Worm (Caenorhabditis elegans) whole organism, late embryonic: ENCODE data around the gene sre-48.

Experiments
- C08G9.2 ChIP-seq: sonication (generic microtip); optimal IDR thresholded peaks from 2 replicates; lab custom pipeline; 2016; ENCODE audit warnings: mild to moderate bottlenecking, missing genetic modification characterization, moderate library complexity, missing compliant biosample characterization
- F13H6.1 ChIP-seq: sonication (generic microtip); optimal IDR thresholded peaks from 2 replicates; lab custom pipeline; 2016; ENCODE audit warnings: missing genetic modification characterization, missing compliant biosample characterization
- K09A11.1 ChIP-seq: sonication (generic microtip); optimal IDR thresholded peaks from 2 replicates; lab custom pipeline; 2017; ENCODE audit warnings: antibody characterized with exemption, mild to moderate bottlenecking, missing genetic modification characterization, missing compliant biosample characterization; ENCODE audit not compliant: insufficient read depth
- ahr-1 ChIP-seq: sonication (generic microtip); optimal IDR thresholded peaks from 2 replicates; lab custom pipeline; 2016; ENCODE audit warnings: missing genetic modification characterization, missing compliant biosample characterization
- ama-1 ChIP-seq: fragments of 150-350 bp; optimal IDR thresholded peaks from 2 replicates; lab custom pipeline; 2014
- ceh-14 ChIP-seq: sonication (generic microtip); optimal IDR thresholded peaks from 2 replicates; lab custom pipeline; 2016; ENCODE audit warnings: missing genotype, missing genetic modification characterization, missing compliant biosample characterization
- ceh-18 ChIP-seq: sonication (generic microtip); optimal IDR thresholded peaks from 2 replicates; lab custom pipeline; 2016; ENCODE audit warnings: missing genetic modification characterization, missing compliant biosample characterization
- ceh-19 ChIP-seq: fragments of 200-800 bp; sonication (Bioruptor generic); optimal IDR thresholded peaks from 2 replicates; lab custom pipeline; 2018; ENCODE audit warnings: mild to moderate bottlenecking, missing genetic modification characterization, missing compliant biosample characterization
- ceh-2 ChIP-seq: sonication (generic microtip); optimal IDR thresholded peaks from 2 replicates; lab custom pipeline; 2016; ENCODE audit warnings: missing genotype, missing genetic modification characterization, missing compliant biosample characterization
- ceh-24 ChIP-seq: sonication (generic microtip); optimal IDR thresholded peaks from 2 replicates; lab custom pipeline; 2016; ENCODE audit warnings: mild to moderate bottlenecking, missing genetic modification characterization, missing compliant biosample characterization
- ceh-30 ChIP-seq: fragments of 150-350 bp; optimal IDR thresholded peaks from 2 replicates; lab custom pipeline; 2014; ENCODE audit warnings: missing biosample characterization, missing genetic modification characterization
- ceh-31 ChIP-seq: sonication (generic microtip); optimal IDR thresholded peaks from 2 replicates; lab custom pipeline; 2016; ENCODE audit warnings: missing genetic modification characterization, missing compliant biosample characterization
- ceh-34 ChIP-seq: sonication (generic microtip); optimal IDR thresholded peaks from 2 replicates; lab custom pipeline; 2016; ENCODE audit warnings: mild to moderate bottlenecking, missing genetic modification characterization, missing compliant biosample characterization
- ceh-48 ChIP-seq: sonication (generic microtip); optimal IDR thresholded peaks from 2 replicates; lab custom pipeline; 2016; ENCODE audit warnings: missing genetic modification characterization, inconsistent platforms, missing compliant biosample characterization
- dmd-4 ChIP-seq: sonication (generic microtip); optimal IDR thresholded peaks from 2 replicates; lab custom pipeline; 2016; ENCODE audit warnings: borderline replicate concordance, missing genetic modification characterization, missing compliant biosample characterization
- dve-1 ChIP-seq: sonication (generic microtip); optimal IDR thresholded peaks from 2 replicates; lab custom pipeline; 2017; ENCODE audit warnings: antibody characterized with exemption, mild to moderate bottlenecking, missing genetic modification characterization, missing compliant biosample characterization
- elt-2 ChIP-seq: sonication (generic microtip); optimal IDR thresholded peaks from 2 replicates; lab custom pipeline; 2016; ENCODE audit warnings: missing genetic modification reagents, missing genetic modification characterization, missing compliant biosample characterization
- elt-4 ChIP-seq: sonication (generic microtip); optimal IDR thresholded peaks from 2 replicates; lab custom pipeline; 2016; ENCODE audit warnings: missing genetic modification characterization, missing compliant biosample characterization
- ets-4 ChIP-seq: sonication (generic microtip); optimal IDR thresholded peaks from 2 replicates; lab custom pipeline; 2016; ENCODE audit warnings: missing genetic modification characterization, missing compliant biosample characterization
- eyg-1 ChIP-seq: sonication (generic microtip); optimal IDR thresholded peaks from 2 replicates; lab custom pipeline; 2016; ENCODE audit warnings: missing genotype, missing genetic modification characterization, missing compliant biosample characterization
- fax-1 ChIP-seq: sonication (generic microtip); optimal IDR thresholded peaks from 2 replicates; lab custom pipeline; 2016; ENCODE audit warnings: missing genotype, missing genetic modification characterization, missing compliant biosample characterization
- hlh-13 ChIP-seq: fragments of 200-800 bp; sonication (Bioruptor generic); optimal IDR thresholded peaks from 2 replicates; lab custom pipeline; 2018; ENCODE audit warnings: mild to moderate bottlenecking, missing genetic modification characterization, missing compliant biosample characterization
- hlh-15 ChIP-seq: sonication (generic microtip); optimal IDR thresholded peaks from 2 replicates; lab custom pipeline; 2016; ENCODE audit warnings: missing genetic modification characterization, missing compliant biosample characterization
- hlh-30 ChIP-seq: sonication (generic microtip); optimal IDR thresholded peaks from 2 replicates; lab custom pipeline; 2017; ENCODE audit warnings: antibody characterized with exemption, missing genetic modification characterization, missing compliant biosample characterization; ENCODE audit not compliant: insufficient read depth
- hlh-6 ChIP-seq: sonication (generic microtip); optimal IDR thresholded peaks from 2 replicates; lab custom pipeline; 2016; ENCODE audit warnings: missing genotype, missing genetic modification characterization, missing compliant biosample characterization
- hlh-8 ChIP-seq: sonication (generic microtip); optimal IDR thresholded peaks from 2 replicates; lab custom pipeline; 2016; ENCODE audit warnings: missing genotype, missing genetic modification characterization, missing compliant biosample characterization
- lin-11 ChIP-seq: fragments of 200-800 bp; sonication (Bioruptor generic); optimal IDR thresholded peaks from 2 replicates; lab custom pipeline; 2018; ENCODE audit warnings: mild to moderate bottlenecking, missing genetic modification characterization, missing compliant biosample characterization
- mec-3 ChIP-seq: sonication (generic microtip); optimal IDR thresholded peaks from 2 replicates; lab custom pipeline; 2016; ENCODE audit warnings: borderline replicate concordance, missing genetic modification characterization, missing compliant biosample characterization
- odd-2 ChIP-seq: sonication (generic microtip); optimal IDR thresholded peaks from 2 replicates; lab custom pipeline; 2017; ENCODE audit warnings: antibody characterized with exemption, mild to moderate bottlenecking, missing genetic modification characterization, missing compliant biosample characterization
- pat-9 ChIP-seq: fragments of 200-800 bp; sonication (Bioruptor generic); optimal IDR thresholded peaks from 2 replicates; lab custom pipeline; 2018; ENCODE audit warnings: mild to moderate bottlenecking, missing genetic modification characterization, moderate library complexity, missing compliant biosample characterization
- pha-2 ChIP-seq: sonication (generic microtip); optimal IDR thresholded peaks from 2 replicates; lab custom pipeline; 2017; ENCODE audit warnings: mild to moderate bottlenecking, missing genetic modification characterization, missing compliant biosample characterization
- pha-4 ChIP-seq: fragments of 150-350 bp; optimal IDR thresholded peaks from 2 replicates; lab custom pipeline; 2018; ENCODE audit warnings: missing biosample characterization, missing genetic modification reagents, missing genetic modification characterization
- pqm-1 ChIP-seq: sonication (generic microtip); optimal IDR thresholded peaks from 2 replicates; lab custom pipeline; 2016; ENCODE audit warnings: missing genetic modification characterization, missing compliant biosample characterization
- sdc-2 ChIP-seq: sonication (generic microtip); optimal IDR thresholded peaks from 2 replicates; lab custom pipeline; 2016; ENCODE audit warnings: missing genotype, missing genetic modification characterization, missing compliant biosample characterization
- sox-2 ChIP-seq: fragments of 200-800 bp; sonication (Bioruptor generic); IDR thresholded peaks from 2 replicates; pipeline ENCODE4 v1.3.6; 2022; ENCODE audit warnings: missing genetic modification reagents, missing genetic modification characterization, missing compliant biosample characterization
- syd-9 ChIP-seq: sonication (generic microtip); optimal IDR thresholded peaks from 2 replicates; lab custom pipeline; 2016; ENCODE audit warnings: mild to moderate bottlenecking, missing genetic modification characterization, moderate library complexity, missing compliant biosample characterization
- tbx-2 ChIP-seq: sonication (generic microtip); optimal IDR thresholded peaks from 2 replicates; lab custom pipeline; 2016; ENCODE audit warnings: missing genetic modification characterization, missing compliant biosample characterization
- ttx-3 ChIP-seq: sonication (generic microtip); optimal IDR thresholded peaks from 2 replicates; lab custom pipeline; 2016; ENCODE audit warnings: missing genetic modification reagents, missing genetic modification characterization, missing compliant biosample characterization
- unc-3 ChIP-seq, 2 experiments: fragments of 200-800 bp in 1 of 2; sonication (Bioruptor generic) in 1 of 2; sonication (generic microtip) in 1 of 2; conservative IDR thresholded peaks in 1 of 2; optimal IDR thresholded peaks in 1 of 2; 2 replicates each; pipeline versions ENCODE4 v1.3.6 to Lab custom; 2016 to 2022; ENCODE audit warnings: missing compliant biosample characterization in 2 of 2, missing genetic modification characterization in 2 of 2, missing genetic modification reagents in 1 of 2
- unc-55 ChIP-seq: sonication (generic microtip); optimal IDR thresholded peaks from 2 replicates; lab custom pipeline; 2017; ENCODE audit warnings: missing biosample characterization, missing genetic modification reagents, missing genetic modification characterization
- unc-86 ChIP-seq: sonication (generic microtip); optimal IDR thresholded peaks from 2 replicates; lab custom pipeline; 2016; ENCODE audit warnings: missing genetic modification characterization, missing compliant biosample characterization
- zip-5 ChIP-seq: sonication (generic microtip); optimal IDR thresholded peaks from 2 replicates; lab custom pipeline; 2016; ENCODE audit warnings: missing genetic modification characterization, missing compliant biosample characterization

sre-48 gene

ce11 chrII:13951986-13952385 lies 27.7 kb downstream of the sre-48 start:
- TF ChIP-seq tbx-2 (no peak), ceh-18 (tag; lab: Kevin White, UChicago) (no peak), ets-4 (no peak), odd-2 (tag; lab: Kevin White, UChicago) (no peak), ttx-3 (tag; lab: Kevin White, UChicago) (no peak), ceh-34 (tag; lab: Kevin White, UChicago) (no peak), pqm-1 (tag; lab: Kevin White, UChicago) (no peak), lin-11 (no peak)

- TF ChIP-seq elt-2 (tag; lab: Kevin White, UChicago) (peak; percentile 54), pha-2 (tag; lab: Kevin White, UChicago) (no peak)
- TF ChIP-seq, all 69 proteins: peak for 1
Observed at ce11 chrII:13949290-13949689, 30.4 kb downstream of the sre-48 start, which contains the start of gene sre-44. TSS of gene sre-44 (plus strand) at chrII:13949590.

- TF ChIP-seq hlh-15 (tag; lab: Kevin White, UChicago) (no peak), eyg-1 (no peak), unc-55 (no peak), ceh-2 (no peak), ceh-31 (tag; lab: Kevin White, UChicago) (no peak), K09A11.1 (no peak), sdc-2 (no peak), ceh-14 (tag; lab: Kevin White, UChicago) (no peak), zip-5 (no peak), hlh-30 (tag; lab: Kevin White, UChicago) (no peak), unc-3 (GFP tag; conservative IDR thresholded peaks at IDR 0.05; lab: Robert Waterston, UW) (no peak), unc-3 (tag; optimal IDR thresholded peaks at IDR 0.05; lab: Kevin White, UChicago) (no peak), hlh-6 (tag; lab: Kevin White, UChicago) (no peak), elt-2 (tag; lab: Kevin White, UChicago) (no peak)
Observed at ce11 chrII:13945527-13945926, 34.2 kb downstream of the sre-48 start.

ce11 chrII:13939531-13939930 lies 40.2 kb downstream of the sre-48 start, which contains the start of gene W07G1.1:
TSS of gene W07G1.1 (minus strand) at chrII:13939631.
- TF ChIP-seq hlh-13 (GFP tag; lab: Kevin White, UChicago) = no peak
- no peak for TF ChIP-seq fax-1
- TF ChIP-seq C08G9.2 = no peak
- no peak for TF ChIP-seq dmd-4
- no peak for TF ChIP-seq dve-1 (tag; lab: Kevin White, UChicago)
- no peak for TF ChIP-seq unc-3 (GFP tag; conservative IDR thresholded peaks at IDR 0.05; lab: Robert Waterston, UW)
- TF ChIP-seq unc-3 (tag; optimal IDR thresholded peaks at IDR 0.05; lab: Kevin White, UChicago) = no peak
- no peak for TF ChIP-seq pqm-1 (tag; lab: Kevin White, UChicago)
- no peak for TF ChIP-seq sox-2 (GFP tag; lab: Robert Waterston, UW)
- no peak for TF ChIP-seq eyg-1
- TF ChIP-seq unc-86 (tag; lab: Kevin White, UChicago) = no peak
- no peak for TF ChIP-seq F13H6.1 (tag; lab: Kevin White, UChicago)
- TF ChIP-seq pha-2 (tag; lab: Kevin White, UChicago) = no peak
- no peak for TF ChIP-seq syd-9
- TF ChIP-seq ets-4 = no peak

ce11 chrII:13938290-13938689 lies 41.4 kb downstream of the sre-48 start:
- TF ChIP-seq dve-1 (tag; lab: Kevin White, UChicago) (no peak), fax-1 (no peak), ahr-1 (tag; lab: Kevin White, UChicago) (no peak), unc-3 (GFP tag; conservative IDR thresholded peaks at IDR 0.05; lab: Robert Waterston, UW) (no peak), unc-3 (tag; optimal IDR thresholded peaks at IDR 0.05; lab: Kevin White, UChicago) (no peak), mec-3 (tag; lab: Kevin White, UChicago) (no peak), pat-9 (tag; lab: Kevin White, UChicago) (no peak), ets-4 (no peak), ceh-30 (tag; lab: Kevin White, UChicago) (no peak), ama-1 (lab: Kevin White, UChicago) (no peak), elt-4 (tag; lab: Kevin White, UChicago) (no peak), hlh-8 (tag; lab: Kevin White, UChicago) (no peak), ceh-48 (tag; lab: Kevin White, UChicago) (no peak), ceh-24 (tag; lab: Kevin White, UChicago) (no peak), hlh-30 (tag; lab: Kevin White, UChicago) (no peak), hlh-6 (tag; lab: Kevin White, UChicago) (no peak), pha-4 (tag; lab: Kevin White, UChicago) (no peak), ceh-19 (GFP tag; lab: Kevin White, UChicago) (no peak)
- TF ChIP-seq, all 69 proteins: peak for 0
